Fruit fly (Drosophila melanogaster) whole organism, embryonic: ENCODE measurements around the gene CG9360.

ENCODE experiments used
- Atf3 ChIP-seq: fragments of 200-800 bp; sonication (Bioruptor generic); optimal IDR thresholded peaks from 3 replicates; lab custom pipeline; 2016; ENCODE audit warnings: missing biosample characterization, missing genetic modification characterization
- C15 ChIP-seq: fragments of 200-800 bp; sonication (Bioruptor generic); IDR thresholded peaks from 3 replicates; pipeline ENCODE4 v1.3.6; 2022; ENCODE audit warnings: missing biosample characterization, missing genetic modification characterization
- CG10321 ChIP-seq: fragments of 200-800 bp; sonication (Bioruptor generic); IDR thresholded peaks from 2 replicates; pipeline ENCODE4 v1.3.6; 2022; ENCODE audit warnings: missing biosample characterization, missing genetic modification characterization
- CG10565 ChIP-seq: fragments of 200-800 bp; sonication (Bioruptor generic); optimal IDR thresholded peaks from 3 replicates; lab custom pipeline; 2016; ENCODE audit warnings: missing biosample characterization, mild to moderate bottlenecking, missing genetic modification characterization
- CG10979 ChIP-seq: fragments of 200-800 bp; sonication (Bioruptor generic); optimal IDR thresholded peaks from 2 replicates; lab custom pipeline; 2018; ENCODE audit warnings: missing biosample characterization, mild to moderate bottlenecking, missing genetic modification characterization, moderate library complexity
- CG12071 ChIP-seq: fragments of 200-800 bp; sonication (Bioruptor generic); optimal IDR thresholded peaks from 3 replicates; lab custom pipeline; 2018; ENCODE audit warnings: missing biosample characterization, mild to moderate bottlenecking, missing genetic modification characterization
- CG14014 ChIP-seq: fragments of 200-800 bp; sonication (Bioruptor generic); IDR thresholded peaks from 2 replicates; pipeline ENCODE4 v1.3.6; 2022; ENCODE audit warnings: missing biosample characterization, missing genetic modification characterization
- CG15269 ChIP-seq: fragments of 200-800 bp; sonication (Bioruptor generic); optimal IDR thresholded peaks from 2 replicates; lab custom pipeline; 2018; ENCODE audit warnings: missing biosample characterization, mild to moderate bottlenecking, missing genetic modification characterization, moderate library complexity
- CG17359 ChIP-seq: fragments of 200-800 bp; sonication (Bioruptor generic); optimal IDR thresholded peaks from 3 replicates; lab custom pipeline; 2018; ENCODE audit warnings: missing biosample characterization, mild to moderate bottlenecking, missing genetic modification characterization, moderate library complexity
- CG18011 ChIP-seq: fragments of 200-800 bp; sonication (Bioruptor generic); optimal IDR thresholded peaks from 2 replicates; lab custom pipeline; 2017; ENCODE audit warnings: missing biosample characterization, missing genetic modification characterization, mild to moderate bottlenecking, moderate library complexity, missing genotype
- CG2116 ChIP-seq: fragments of 200-800 bp; sonication (Bioruptor generic); optimal IDR thresholded peaks from 3 replicates; lab custom pipeline; 2018; ENCODE audit warnings: missing biosample characterization, mild to moderate bottlenecking, missing genetic modification characterization
- CG2129 ChIP-seq: fragments of 200-800 bp; sonication (Bioruptor generic); IDR thresholded peaks from 2 replicates; pipeline ENCODE4 v1.3.6; 2022; ENCODE audit warnings: missing biosample characterization, missing genetic modification characterization; ENCODE audit not compliant: partially characterized antibody
- CG30403 ChIP-seq: fragments of 200-800 bp; sonication (Bioruptor generic); optimal IDR thresholded peaks from 3 replicates; lab custom pipeline; 2016; ENCODE audit warnings: missing biosample characterization, missing genetic modification characterization
- CG3281 ChIP-seq: fragments of 200-800 bp; sonication (Bioruptor generic); optimal IDR thresholded peaks from 3 replicates; lab custom pipeline; 2017; ENCODE audit warnings: missing biosample characterization, mild to moderate bottlenecking, missing genetic modification characterization
- CG3726 ChIP-seq: fragments of 200-800 bp; sonication (Bioruptor generic); IDR thresholded peaks from 3 replicates; pipeline ENCODE4, ENCODE4 v1.3.6; 2022; ENCODE audit warnings: missing biosample characterization, missing genetic modification characterization
- CG6175 ChIP-seq: fragments of 200-800 bp; sonication (Bioruptor generic); IDR thresholded peaks from 3 replicates; pipeline ENCODE4 v1.3.6; 2022; ENCODE audit warnings: missing biosample characterization, missing genetic modification characterization
- CG6683 ChIP-seq: fragments of 200-800 bp; sonication (Bioruptor generic); optimal IDR thresholded peaks from 2 replicates; lab custom pipeline; 2017; ENCODE audit warnings: missing biosample characterization, mild to moderate bottlenecking, missing genetic modification characterization, missing genetic modification reagents
- CG7745 ChIP-seq: fragments of 200-800 bp; sonication (Bioruptor generic); optimal IDR thresholded peaks from 2 replicates; lab custom pipeline; 2018; ENCODE audit warnings: missing biosample characterization, mild to moderate bottlenecking, missing genetic modification characterization, moderate library complexity
- CG7786 ChIP-seq: fragments of 200-800 bp; sonication (Bioruptor generic); optimal IDR thresholded peaks from 2 replicates; lab custom pipeline; 2016; ENCODE audit warnings: missing biosample characterization, missing genetic modification characterization
- CG9609 ChIP-seq: fragments of 200-800 bp; sonication (Bioruptor generic); optimal IDR thresholded peaks from 3 replicates; lab custom pipeline; 2016; ENCODE audit warnings: missing biosample characterization, missing genetic modification characterization
- CkIIα-i1 ChIP-seq: fragments of 200-800 bp; sonication (Bioruptor generic); IDR thresholded peaks from 2 replicates; pipeline ENCODE4 v1.3.6; 2022; ENCODE audit warnings: missing biosample characterization, missing genetic modification characterization
- Dref ChIP-seq: fragments of 200-800 bp; sonication (Bioruptor generic); IDR thresholded peaks from 2 replicates; pipeline ENCODE4 v1.3.6; 2022; ENCODE audit warnings: missing biosample characterization, missing genetic modification characterization
- Ets65A ChIP-seq: fragments of 200-800 bp; sonication (Bioruptor generic); peaks from one replicate; lab custom pipeline; 2016; ENCODE audit warnings: missing biosample characterization, missing genetic modification characterization
- Ets97D ChIP-seq: fragments of 200-800 bp; sonication (Bioruptor generic); optimal IDR thresholded peaks from 3 replicates; lab custom pipeline; 2016; ENCODE audit warnings: missing biosample characterization, missing genetic modification characterization
- GATAe ChIP-seq: fragments of 200-800 bp; sonication (Bioruptor generic); conservative IDR thresholded peaks from 2 replicates; pipeline ENCODE4 v1.3.6; 2022; ENCODE audit warnings: missing biosample characterization, missing genetic modification characterization
- HLH54F ChIP-seq: fragments of 200-800 bp; sonication (Bioruptor generic); optimal IDR thresholded peaks from 3 replicates; lab custom pipeline; 2016; ENCODE audit warnings: missing biosample characterization, missing genetic modification characterization
- Hr51 ChIP-seq, 2 experiments: fragments of 200-800 bp; sonication (Bioruptor generic); optimal IDR thresholded peaks; 2 replicates in 1 of 2; 3 replicates in 1 of 2; lab custom pipeline; 2016 to 2018; ENCODE audit warnings: missing biosample characterization in 2 of 2, missing genetic modification characterization in 2 of 2, mild to moderate bottlenecking in 1 of 2, moderate library complexity in 1 of 2
- Kr ChIP-seq: fragments of 200-800 bp; sonication (Bioruptor generic); optimal IDR thresholded peaks from 2 replicates; lab custom pipeline; 2017; ENCODE audit warnings: missing biosample characterization, mild to moderate bottlenecking, missing genetic modification characterization
- Lpt ChIP-seq: fragments of >200 bp; optimal IDR thresholded peaks from 2 replicates; lab custom pipeline; 2018; ENCODE audit warnings: missing biosample characterization, missing genetic modification characterization
- Mad ChIP-seq: fragments of 200-800 bp; sonication (Bioruptor generic); optimal IDR thresholded peaks from 2 replicates; lab custom pipeline; 2016; ENCODE audit warnings: missing biosample characterization, missing genetic modification characterization
- NC2β ChIP-seq: fragments of 200-800 bp; sonication (Bioruptor generic); optimal IDR thresholded peaks from 2 replicates; lab custom pipeline; 2016; ENCODE audit warnings: missing biosample characterization, missing genetic modification characterization
- PHDP ChIP-seq: fragments of 200-800 bp; sonication (Bioruptor generic); optimal IDR thresholded peaks from 3 replicates; lab custom pipeline; 2018; ENCODE audit warnings: missing biosample characterization, mild to moderate bottlenecking, missing genetic modification characterization, moderate library complexity
- Vsx1 ChIP-seq: fragments of 200-800 bp; sonication (Bioruptor generic); optimal IDR thresholded peaks from 2 replicates; lab custom pipeline; 2017; ENCODE audit warnings: missing biosample characterization, mild to moderate bottlenecking, missing genetic modification characterization, missing genetic modification reagents
- ap ChIP-seq: fragments of 200-800 bp; sonication (Bioruptor generic); IDR thresholded peaks from 2 replicates; pipeline ENCODE4 v1.3.6; 2022; ENCODE audit warnings: missing biosample characterization, missing genetic modification characterization
- cad ChIP-seq: fragments of >200 bp; optimal IDR thresholded peaks from 2 replicates; lab custom pipeline; 2017; ENCODE audit warnings: missing biosample characterization, missing genetic modification characterization
- cg ChIP-seq: fragments of 200-800 bp; sonication (Bioruptor generic); optimal IDR thresholded peaks from 3 replicates; lab custom pipeline; 2019; ENCODE audit warnings: missing biosample characterization, mild to moderate bottlenecking, missing genetic modification characterization, moderate library complexity
- crc ChIP-seq: fragments of 200-800 bp; sonication (Bioruptor generic); optimal IDR thresholded peaks from 2 replicates; lab custom pipeline; 2016; ENCODE audit warnings: missing biosample characterization, missing genetic modification characterization
- crol ChIP-seq: fragments of 200-800 bp; sonication (Bioruptor generic); IDR thresholded peaks from 2 replicates; pipeline ENCODE4 v1.3.6; 2022; ENCODE audit warnings: missing biosample characterization, missing genetic modification characterization
- cwo ChIP-seq: fragments of 200-800 bp; sonication (Bioruptor generic); optimal IDR thresholded peaks from 3 replicates; lab custom pipeline; 2017; ENCODE audit warnings: missing biosample characterization, missing genetic modification characterization, mild to moderate bottlenecking, moderate library complexity, missing genetic modification reagents
- en ChIP-seq: fragments of 200-800 bp; sonication (Bioruptor generic); optimal IDR thresholded peaks from 2 replicates; lab custom pipeline; 2016; ENCODE audit warnings: missing biosample characterization, missing genetic modification characterization
- fd96Cb ChIP-seq: fragments of 200-800 bp; sonication (Bioruptor generic); optimal IDR thresholded peaks from 2 replicates; lab custom pipeline; 2018; ENCODE audit warnings: missing biosample characterization, mild to moderate bottlenecking, missing genetic modification characterization, moderate library complexity
- hbn ChIP-seq: fragments of 200-800 bp; sonication (Bioruptor generic); IDR thresholded peaks from 2 replicates; pipeline ENCODE4 v1.3.6; 2022; ENCODE audit warnings: missing biosample characterization, missing genetic modification characterization; ENCODE audit not compliant: partially characterized antibody
- hth ChIP-seq: fragments of >200 bp; optimal IDR thresholded peaks from 2 replicates; lab custom pipeline; 2017; ENCODE audit warnings: inconsistent platforms
- kay ChIP-seq: fragments of 200-800 bp; sonication (Bioruptor generic); optimal IDR thresholded peaks from 2 replicates; lab custom pipeline; 2016; ENCODE audit warnings: missing biosample characterization, missing genetic modification characterization
- pzg ChIP-seq: fragments of 200-800 bp; sonication (Bioruptor generic); optimal IDR thresholded peaks from 3 replicates; lab custom pipeline; 2018; ENCODE audit warnings: missing biosample characterization, mild to moderate bottlenecking, missing genetic modification characterization, moderate library complexity
- ssp ChIP-seq: fragments of 200-800 bp; sonication (Bioruptor generic); IDR thresholded peaks from 2 replicates; pipeline ENCODE4 v1.3.6; 2022; ENCODE audit warnings: missing biosample characterization, missing genetic modification characterization
- stwl ChIP-seq: fragments of 200-800 bp; sonication (Bioruptor generic); optimal IDR thresholded peaks from 3 replicates; lab custom pipeline; 2018; ENCODE audit warnings: missing biosample characterization, mild to moderate bottlenecking, missing genetic modification characterization, moderate library complexity
- z ChIP-seq: fragments of 200-800 bp; sonication (Bioruptor generic); IDR thresholded peaks from 3 replicates; pipeline ENCODE4 v1.3.6; 2022; ENCODE audit warnings: missing biosample characterization, missing genetic modification characterization
- zen ChIP-seq: fragments of 200-800 bp; sonication (Bioruptor generic); optimal IDR thresholded peaks from 3 replicates; lab custom pipeline; 2018; ENCODE audit warnings: missing biosample characterization, mild to moderate bottlenecking, missing genetic modification characterization, moderate library complexity

CG9360 gene

dm6 chrX:11715937-11716730 is 48.3 kb downstream of the CG9360 start (continued):
- TF ChIP-seq crol (GFP tag; lab: Robert Waterston, UW): peak; percentile 77
- TF ChIP-seq ssp: peak; percentile 71
- peak; percentile 61 for TF ChIP-seq Atf3 (GFP tag; lab: Kevin White, UChicago)
- peak; percentile 79 for TF ChIP-seq kay (GFP tag; lab: Kevin White, UChicago)
- no peak; the same call in none of the 2 replicates for TF ChIP-seq hbn (GFP tag; lab: Robert Waterston, UW)
- TF ChIP-seq stwl: no peak
- peak; percentile 77 to 88 for TF ChIP-seq Hr51 (GFP tag; optimal IDR thresholded peaks at IDR 0.05; lab: Kevin White, UChicago)
- peak; percentile 88 for TF ChIP-seq PHDP (tag; lab: Kevin White, UChicago)
- peak; percentile 90 for TF ChIP-seq CG30403 (GFP tag; lab: Kevin White, UChicago)
- TF ChIP-seq Ets65A (GFP tag; lab: Kevin White, UChicago): peak; percentile 99
- TF ChIP-seq Ets97D (GFP tag; lab: Kevin White, UChicago): no peak
- no peak for TF ChIP-seq CG7745 (tag; lab: Kevin White, UChicago)
- peak; percentile 69 for TF ChIP-seq CG2129 (GFP tag; lab: Robert Waterston, UW)
- peak; percentile 23; the same call in 1 of the 2 replicates for TF ChIP-seq CG10321 (GFP tag; lab: Robert Waterston, UW)
- peak; percentile 83 for TF ChIP-seq Mad (GFP tag; lab: Kevin White, UChicago)
- peak; percentile 75 for TF ChIP-seq Vsx1
- no peak for TF ChIP-seq cg (GFP tag; lab: Kevin White, UChicago)
- peak; percentile 67 for TF ChIP-seq ap (GFP tag; lab: Robert Waterston, UW)
- TF ChIP-seq HLH54F: peak; percentile 84
- peak; percentile 71 for TF ChIP-seq crc
- TF ChIP-seq CG2116 (GFP tag; lab: Kevin White, UChicago): no peak
- TF ChIP-seq cad: no peak
- TF ChIP-seq en (GFP tag; lab: Kevin White, UChicago): peak; percentile 67
- TF ChIP-seq Kr (GFP tag; lab: Kevin White, UChicago): no peak
- peak; percentile 45; the same call in 1 of the 3 replicates for TF ChIP-seq CG3726 (GFP tag; lab: Robert Waterston, UW)
- peak; percentile 84 for TF ChIP-seq CG12071
- TF ChIP-seq CG6683: peak; percentile 76
- peak; percentile 58 for TF ChIP-seq CG14014
- peak; percentile 84 for TF ChIP-seq CG9609 (GFP tag; lab: Kevin White, UChicago)
- TF ChIP-seq hth (lab: Kevin White, UChicago): no peak
- peak; percentile 81 for TF ChIP-seq NC2β (GFP tag; lab: Kevin White, UChicago)
- TF ChIP-seq CG18011 (GFP tag; lab: Kevin White, UChicago): peak; percentile 41
- no peak for TF ChIP-seq z (GFP tag; lab: Robert Waterston, UW)
- peak; percentile 90 for TF ChIP-seq CG10979
- peak; percentile 75 for TF ChIP-seq cwo
- peak; percentile 85 for TF ChIP-seq zen (tag; lab: Kevin White, UChicago)
- 0 out of 3 replicates have a peak, but pooled peaks have one; percentile 25 for TF ChIP-seq C15 (GFP tag; lab: Robert Waterston, UW)
- no peak for TF ChIP-seq CkIIα-i1 (GFP tag; lab: Robert Waterston, UW)
- peak; percentile 64 for TF ChIP-seq CG10565 (GFP tag; lab: Kevin White, UChicago)
- TF ChIP-seq CG3281: peak; percentile 93
- peak; percentile 91 for TF ChIP-seq fd96Cb (tag; lab: Kevin White, UChicago)
- TF ChIP-seq Dref (GFP tag; lab: Robert Waterston, UW): no peak
- no peak for TF ChIP-seq pzg (GFP tag; lab: Kevin White, UChicago)
- TF ChIP-seq CG6175 (GFP tag; lab: Robert Waterston, UW): peak; percentile 72; the same call in 2 of the 3 replicates
- TF ChIP-seq CG15269: peak; percentile 90
- TF ChIP-seq GATAe (GFP tag; lab: Robert Waterston, UW): peak; percentile 60
- no peak for TF ChIP-seq Lpt (GFP tag; lab: Kevin White, UChicago)
- peak; percentile 83 for TF ChIP-seq CG7786 (GFP tag; lab: Kevin White, UChicago)
- TF ChIP-seq CG17359: peak; percentile 89
